Worm (Caenorhabditis elegans): ENCODE data around the gene Y53G8AR.1.

ce11 chrIII:3346665-3347064 lies 13.8 kb downstream of the Y53G8AR.1 start:
- TF ChIP-seq ama-1 (optimal IDR thresholded peaks at IDR 0.05) (no peak), tbx-11 (GFP tag; IDR thresholded peaks at IDR 0.05) (no peak), tbx-37 (GFP tag; conservative IDR thresholded peaks at IDR 0.05) (no peak), aly-1 (tag; optimal IDR thresholded peaks at IDR 0.05) (no peak), sea-1 (GFP tag; conservative IDR thresholded peaks at IDR 0.05) (no peak), F13C5.2 (tag; optimal IDR thresholded peaks at IDR 0.05) (no peak), ceh-13 (GFP tag; optimal IDR thresholded peaks at IDR 0.05) (no peak), hmbx-1 (tag; optimal IDR thresholded peaks at IDR 0.05) (no peak), flt-1 (GFP tag; IDR thresholded peaks at IDR 0.05) (no peak), scrt-1 (GFP tag; IDR thresholded peaks at IDR 0.05) (no peak)

Measured in whole organism, early embryonic.